Fruit fly (Drosophila melanogaster): Measurements from ENCODE around the gene sstn.

sstn gene

DNA sequence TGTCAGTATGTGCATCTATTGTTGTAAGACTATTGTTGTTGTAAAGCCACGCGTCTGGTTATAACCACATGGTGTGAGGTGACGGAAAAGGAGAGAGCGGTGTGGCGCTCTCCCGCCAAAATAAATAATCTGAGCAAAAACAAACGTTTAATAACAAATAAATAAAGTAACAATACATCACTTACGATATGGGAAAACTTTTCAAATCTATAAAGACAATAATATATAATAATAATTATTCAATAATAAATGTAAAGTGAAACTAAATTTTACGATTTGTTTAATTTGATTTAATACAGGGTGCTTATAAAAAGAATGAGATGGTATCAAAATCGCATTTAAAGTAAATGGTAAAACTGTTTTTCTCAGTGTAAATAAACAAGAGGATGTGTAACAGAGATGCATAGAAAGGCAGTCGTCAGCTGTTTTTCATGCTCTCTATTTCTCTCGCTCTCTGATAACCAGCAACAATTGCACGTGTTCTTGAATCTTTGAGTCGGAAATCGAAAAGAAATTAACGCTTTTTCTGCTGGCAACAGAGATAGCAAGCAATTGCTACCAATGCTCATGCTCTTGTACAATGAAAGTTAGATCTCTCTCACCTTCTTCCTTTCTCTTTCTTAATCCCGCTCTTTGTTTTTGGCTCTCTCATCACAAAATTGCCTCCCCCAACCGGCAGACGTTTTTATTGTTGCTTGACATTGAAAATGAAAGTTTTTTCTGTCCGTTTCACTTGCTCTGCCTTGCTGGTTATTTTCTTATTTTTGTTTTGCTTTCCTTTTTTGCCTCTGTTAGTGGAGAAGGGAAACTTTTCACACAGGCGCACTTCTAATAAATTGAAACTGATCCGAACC is 4.4 kb upstream of the sstn start (continued):
- TF ChIP-seq ERR (GFP tag; optimal IDR thresholded peaks at IDR 0.05): no peak
- no peak for TF ChIP-seq B-H2 (GFP tag; optimal IDR thresholded peaks at IDR 0.05)
- peak; percentile 38 for TF ChIP-seq Lhr (GFP tag; optimal IDR thresholded peaks at IDR 0.05)
- peak; percentile 95 for TF ChIP-seq phol (tag; optimal IDR thresholded peaks at IDR 0.05)
- TF ChIP-seq lbe (GFP tag; optimal IDR thresholded peaks at IDR 0.05): peak; percentile 72
- no peak for TF ChIP-seq CG33213 (GFP tag; optimal IDR thresholded peaks at IDR 0.05)
- TF ChIP-seq run (tag; optimal IDR thresholded peaks at IDR 0.05): peak; percentile 92
- TF ChIP-seq jigr1 (GFP tag; IDR thresholded peaks at IDR 0.05): 0 out of 3 replicates have a peak, but pooled peaks have one; percentile 7
- TF ChIP-seq Hsf (GFP tag; optimal IDR thresholded peaks at IDR 0.05): peak; percentile 45
- no peak for TF ChIP-seq sima (GFP tag; optimal IDR thresholded peaks at IDR 0.05)
- TF ChIP-seq Optix (GFP tag; IDR thresholded peaks at IDR 0.05): no peak
- peak; percentile 96 for TF ChIP-seq gsb-n (tag; optimal IDR thresholded peaks at IDR 0.05)
- peak; percentile 86 for TF ChIP-seq grau (tag; optimal IDR thresholded peaks at IDR 0.05)
- peak; percentile 82 for TF ChIP-seq Ada2b (GFP tag; IDR thresholded peaks at IDR 0.05)
- TF ChIP-seq CG11456 (GFP tag; IDR thresholded peaks at IDR 0.05): peak; percentile 65
- TF ChIP-seq vvl (GFP tag; IDR thresholded peaks at IDR 0.05): peak; percentile 97
- peak; percentile 91 for TF ChIP-seq CG12391 (tag; optimal IDR thresholded peaks at IDR 0.05)
- peak; percentile 53 for TF ChIP-seq CG1602 (GFP tag; optimal IDR thresholded peaks at IDR 0.05)
- peak; percentile 85 for TF ChIP-seq D19A (tag; optimal IDR thresholded peaks at IDR 0.05)
- peak; percentile 27 for TF ChIP-seq repo (GFP tag; optimal IDR thresholded peaks at IDR 0.05)
- TF ChIP-seq gfzf (GFP tag; optimal IDR thresholded peaks at IDR 0.05): no peak
- TF ChIP-seq Trl (optimal IDR thresholded peaks at IDR 0.05): peak; percentile 86 to 91
- TF ChIP-seq Trl (GFP tag; optimal IDR thresholded peaks at IDR 0.05): peak; percentile 69
- TF ChIP-seq dpn (GFP tag; optimal IDR thresholded peaks at IDR 0.05): peak in 1 of 2 experiments; percentile 75
- TF ChIP-seq CG7839 (tag; optimal IDR thresholded peaks at IDR 0.05): peak; percentile 87
- peak; percentile 29 for TF ChIP-seq CG30020 (tag; optimal IDR thresholded peaks at IDR 0.05)
- no peak for TF ChIP-seq CG16779 (GFP tag; IDR thresholded peaks at IDR 0.05)
- TF ChIP-seq luna (GFP tag; optimal IDR thresholded peaks at IDR 0.05): no peak
- TF ChIP-seq CrebB (tag; optimal IDR thresholded peaks at IDR 0.05): peak; percentile 50
- peak; percentile 71; the same call in 1 of the 2 replicates for TF ChIP-seq CG32772 (GFP tag; IDR thresholded peaks at IDR 0.05)
- peak; percentile 62 for TF ChIP-seq kah (GFP tag; optimal IDR thresholded peaks at IDR 0.05)
- TF ChIP-seq nom (GFP tag; optimal IDR thresholded peaks at IDR 0.05): peak; percentile 85
- peak; percentile 4 for TF ChIP-seq CG13123 (GFP tag; optimal IDR thresholded peaks at IDR 0.05)
- peak; percentile 87 for TF ChIP-seq Six4 (GFP tag; optimal IDR thresholded peaks at IDR 0.05)
- TF ChIP-seq grn (GFP tag; optimal IDR thresholded peaks at IDR 0.05): peak; percentile 38
- TF ChIP-seq CG12942 (GFP tag; optimal IDR thresholded peaks at IDR 0.05): peak; percentile 61
- TF ChIP-seq insv (GFP tag; optimal IDR thresholded peaks at IDR 0.05): no peak
- peak; percentile 95 for TF ChIP-seq trem (tag; optimal IDR thresholded peaks at IDR 0.05)
- 0 out of 3 replicates have a peak, but pooled peaks have one; percentile 8 for TF ChIP-seq CG2889 (GFP tag; IDR thresholded peaks at IDR 0.05)
- TF ChIP-seq CG17328 (GFP tag; IDR thresholded peaks at IDR 0.05): peak; percentile 86
- peak; percentile 3 for TF ChIP-seq jumu (GFP tag; optimal IDR thresholded peaks at IDR 0.05)
- peak; percentile 71 for TF ChIP-seq CG14441 (GFP tag; IDR thresholded peaks at IDR 0.05)
- TF ChIP-seq E2f1 (GFP tag; IDR thresholded peaks at IDR 0.05): peak; percentile 93
- TF ChIP-seq CG5245 (GFP tag; optimal IDR thresholded peaks at IDR 0.05): peak; percentile 37
- peak; percentile 36 for TF ChIP-seq Ravus (GFP tag; IDR thresholded peaks at IDR 0.05)
- TF ChIP-seq CG34376 (GFP tag; optimal IDR thresholded peaks at IDR 0.05): peak; percentile 69
- TF ChIP-seq ems (GFP tag; optimal IDR thresholded peaks at IDR 0.05): no peak
- peak; percentile 76 for TF ChIP-seq CG11696 (GFP tag; IDR thresholded peaks at IDR 0.05)
- no peak for TF ChIP-seq emc (GFP tag; optimal IDR thresholded peaks at IDR 0.05)
- TF ChIP-seq CG8924 (tag; optimal IDR thresholded peaks at IDR 0.05): peak; percentile 96
